Worm (Caenorhabditis elegans) whole organism, early embryonic: ENCODE measurements around the gene srt-13.

Experiments
- B0310.2 ChIP-seq: sonication (generic microtip); optimal IDR thresholded peaks from 2 replicates; lab custom pipeline; 2016; ENCODE audit warnings: mild to moderate bottlenecking, missing genetic modification characterization, missing compliant biosample characterization
- F13C5.2 ChIP-seq: sonication (generic microtip); optimal IDR thresholded peaks from 2 replicates; lab custom pipeline; 2017; ENCODE audit warnings: mild to moderate bottlenecking, missing genetic modification characterization, inconsistent platforms, missing compliant biosample characterization
- aly-1 ChIP-seq: sonication (generic microtip); optimal IDR thresholded peaks from 2 replicates; lab custom pipeline; 2016; ENCODE audit warnings: missing genetic modification characterization, missing compliant biosample characterization
- ama-1 ChIP-seq: fragments of 150-350 bp; optimal IDR thresholded peaks from 2 replicates; lab custom pipeline; 2014
- ceh-13 ChIP-seq: fragments of 200-800 bp; sonication (Bioruptor generic); optimal IDR thresholded peaks from 2 replicates; lab custom pipeline; 2018; ENCODE audit warnings: mild to moderate bottlenecking, missing genetic modification characterization, missing compliant biosample characterization
- ceh-36 ChIP-seq: sonication (generic microtip); optimal IDR thresholded peaks from 2 replicates; lab custom pipeline; 2016; ENCODE audit warnings: missing genetic modification characterization, inconsistent platforms, missing compliant biosample characterization
- ets-7 ChIP-seq: sonication (generic microtip); optimal IDR thresholded peaks from 2 replicates; lab custom pipeline; 2016; ENCODE audit warnings: missing genotype, missing genetic modification characterization, missing compliant biosample characterization
- flt-1 ChIP-seq: fragments of 200-800 bp; sonication (Bioruptor generic); IDR thresholded peaks from 2 replicates; pipeline ENCODE4 v1.3.6; 2022; ENCODE audit warnings: missing genetic modification characterization, missing compliant biosample characterization
- hmbx-1 ChIP-seq: sonication (generic microtip); optimal IDR thresholded peaks from 2 replicates; lab custom pipeline; 2016; ENCODE audit warnings: mild to moderate bottlenecking, missing genetic modification characterization, missing compliant biosample characterization
- hmg-4 ChIP-seq: fragments of 200-800 bp; sonication (Bioruptor generic); optimal IDR thresholded peaks from 2 replicates; lab custom pipeline; 2018; ENCODE audit warnings: mild to moderate bottlenecking, missing genetic modification characterization, missing compliant biosample characterization
- hnd-1 ChIP-seq: sonication (generic microtip); optimal IDR thresholded peaks from 2 replicates; lab custom pipeline; 2016; ENCODE audit warnings: missing genetic modification characterization, missing compliant biosample characterization
- pes-1 ChIP-seq: fragments of 200-800 bp; sonication (Bioruptor generic); IDR thresholded peaks from 2 replicates; pipeline ENCODE4 v1.3.6; 2022; ENCODE audit warnings: missing genetic modification reagents, missing genetic modification characterization, missing compliant biosample characterization
- scrt-1 ChIP-seq: fragments of 200-800 bp; sonication (Bioruptor generic); IDR thresholded peaks from 2 replicates; pipeline ENCODE4 v1.3.6; 2022; ENCODE audit warnings: missing genetic modification characterization, missing compliant biosample characterization
- sea-1 ChIP-seq: fragments of 200-800 bp; sonication (Bioruptor generic); conservative IDR thresholded peaks from 2 replicates; pipeline ENCODE4 v1.3.6; 2022; ENCODE audit warnings: missing genetic modification characterization, missing compliant biosample characterization
- tbx-11 ChIP-seq: fragments of 200-800 bp; sonication (Bioruptor generic); IDR thresholded peaks from 2 replicates; pipeline ENCODE4 v1.3.6; 2022; ENCODE audit warnings: missing genetic modification characterization, missing compliant biosample characterization
- tbx-37 ChIP-seq: fragments of 200-800 bp; sonication (Bioruptor generic); conservative IDR thresholded peaks from 2 replicates; pipeline ENCODE4 v1.3.6; 2022; ENCODE audit warnings: missing genetic modification reagents, missing genetic modification characterization, missing compliant biosample characterization
- tra-4 ChIP-seq: sonication (generic microtip); optimal IDR thresholded peaks from 2 replicates; lab custom pipeline; 2017; ENCODE audit warnings: missing genetic modification characterization, missing compliant biosample characterization

Gene srt-13

DNA sequence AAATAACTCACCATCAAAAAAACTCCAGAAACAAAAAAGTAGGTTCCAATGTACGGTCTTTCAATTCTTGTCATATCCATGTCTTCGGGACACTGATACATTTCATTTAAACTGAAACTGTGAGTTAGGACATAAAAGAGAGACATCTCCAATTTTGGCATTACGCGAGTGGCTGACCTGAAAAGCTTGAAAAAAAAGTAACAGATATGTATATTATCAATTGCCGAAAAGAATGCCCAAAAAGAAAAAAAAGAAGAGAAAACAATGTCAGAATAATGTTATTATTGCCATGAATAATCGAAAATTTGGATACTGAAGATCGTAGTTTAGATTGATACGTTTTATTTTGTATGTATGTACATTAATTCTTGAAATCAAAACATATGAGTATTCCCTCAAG lies 6.5 kb upstream of the srt-13 start, which contains the start of gene srt-14:
Gene srt-14, minus strand, starts transcription at position 101 of the 400 bp plus-strand sequence.
- TF ChIP-seq F13C5.2 (tag; lab: Kevin White, UChicago) = no peak
- TF ChIP-seq tbx-11 (GFP tag; lab: Robert Waterston, UW) = no peak
- no peak for TF ChIP-seq tbx-37
- TF ChIP-seq sea-1 (GFP tag; lab: Robert Waterston, UW) = no peak
- no peak for TF ChIP-seq ceh-36
- no peak for TF ChIP-seq tra-4 (tag; lab: Kevin White, UChicago)

DNA sequence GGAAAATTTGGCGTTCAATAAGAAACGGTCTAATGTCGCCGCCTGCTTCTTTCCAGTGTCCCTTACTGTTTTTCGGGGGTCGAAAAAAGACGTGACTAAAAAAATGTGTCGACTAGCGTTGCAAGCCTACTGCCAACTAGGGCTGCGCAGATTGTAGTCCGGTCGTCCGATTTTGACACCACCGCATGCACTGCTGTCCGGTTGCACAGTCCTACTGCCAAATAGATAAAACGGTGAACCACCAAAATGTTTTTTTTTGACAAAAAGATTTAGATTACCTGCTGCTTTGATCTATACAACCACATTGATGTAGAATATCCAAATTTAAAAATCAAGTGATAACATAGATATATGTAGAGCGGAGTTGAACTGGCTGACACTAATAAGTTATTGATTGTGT lies 1.6 kb downstream of the srt-13 start:
- TF ChIP-seq ama-1 (no peak), hmg-4 (no peak), ets-7 (tag; lab: Kevin White, UChicago) (no peak), B0310.2 (tag; lab: Kevin White, UChicago) (no peak), tbx-37 (no peak), aly-1 (tag; lab: Kevin White, UChicago) (no peak)

DNA sequence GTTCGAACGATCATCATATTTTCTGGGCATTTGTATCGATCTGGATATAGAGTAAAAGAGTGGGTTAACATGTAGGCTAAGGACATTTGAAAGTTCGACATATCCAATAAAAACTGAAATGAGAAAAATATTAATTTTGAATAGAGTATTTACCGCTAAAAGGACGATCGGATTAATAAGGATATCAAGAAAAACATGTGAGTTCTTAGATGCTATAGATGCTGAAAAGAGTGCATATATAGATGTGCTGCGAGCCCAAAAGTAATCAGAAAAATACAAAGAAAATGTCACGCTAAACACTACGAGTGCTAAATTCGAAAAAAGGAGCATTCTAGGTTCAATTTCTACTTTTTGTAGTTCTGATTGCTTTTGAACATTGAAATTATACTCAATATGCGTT lies 7.5 kb downstream of the srt-13 start, which contains the start of gene srt-12:
Gene srt-12, minus strand, starts transcription at position 101 of the 400 bp plus-strand sequence.
- TF ChIP-seq flt-1 (GFP tag; lab: Robert Waterston, UW) (no peak), hmg-4 (no peak), ets-7 (tag; lab: Kevin White, UChicago) (no peak), tra-4 (tag; lab: Kevin White, UChicago) (no peak), ceh-36 (no peak), B0310.2 (tag; lab: Kevin White, UChicago) (no peak), hnd-1 (tag; lab: Kevin White, UChicago) (no peak), scrt-1 (GFP tag; lab: Robert Waterston, UW) (no peak), F13C5.2 (tag; lab: Kevin White, UChicago) (no peak)

DNA sequence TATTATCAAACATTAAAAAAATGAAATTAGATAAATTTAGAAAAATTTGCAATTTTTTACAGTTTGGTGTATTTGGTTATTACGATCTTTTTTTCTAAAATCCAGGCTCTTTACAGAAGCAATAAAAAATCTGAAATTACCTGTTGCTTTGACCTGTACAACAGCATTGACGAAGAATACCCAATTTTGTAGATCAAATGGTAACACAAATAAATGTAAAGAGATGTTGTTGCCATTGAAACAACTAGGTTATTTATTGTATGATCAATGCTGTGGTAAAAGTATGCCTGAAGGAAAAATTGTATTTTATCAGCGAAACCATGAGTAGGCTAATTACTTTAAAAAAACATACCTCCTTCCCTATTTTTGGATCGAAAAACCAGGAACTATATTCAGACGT lies 8.4 kb downstream of the srt-13 start:
- TF ChIP-seq ama-1 (no peak), hmg-4 (no peak), F13C5.2 (tag; lab: Kevin White, UChicago) (no peak), hmbx-1 (no peak), B0310.2 (tag; lab: Kevin White, UChicago) (no peak), tbx-37 (no peak), tbx-11 (GFP tag; lab: Robert Waterston, UW) (no peak), tra-4 (tag; lab: Kevin White, UChicago) (no peak), ceh-36 (no peak), pes-1 (GFP tag; lab: Robert Waterston, UW) (no peak), ets-7 (tag; lab: Kevin White, UChicago) (no peak), ceh-13 (GFP tag; lab: Kevin White, UChicago) (no peak), sea-1 (GFP tag; lab: Robert Waterston, UW) (no peak), hnd-1 (tag; lab: Kevin White, UChicago) (no peak)

DNA sequence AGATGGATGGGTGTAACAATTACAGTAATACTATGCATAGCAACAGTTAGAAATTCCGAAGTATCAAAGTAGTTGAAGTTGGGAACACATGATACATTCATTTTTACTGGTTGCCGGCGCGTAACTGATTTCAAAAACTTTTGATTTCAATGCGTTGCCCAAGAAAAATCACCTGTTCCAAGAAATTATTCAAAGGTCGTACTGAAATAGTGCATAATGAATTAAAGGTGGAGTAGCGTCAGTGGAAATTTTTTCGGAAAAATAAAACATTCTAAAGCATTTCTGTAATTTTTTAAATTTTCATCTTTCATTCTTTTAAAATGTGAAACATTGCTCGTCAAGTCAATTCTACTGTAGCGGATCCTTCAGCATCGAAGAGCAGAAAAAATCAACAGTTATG lies 9.7 kb downstream of the srt-13 start, which contains the start of gene srh-204:
Gene srh-204, minus strand, starts transcription at position 101 of the 400 bp plus-strand sequence.
- TF ChIP-seq tbx-11 (GFP tag; lab: Robert Waterston, UW) = no peak

DNA sequence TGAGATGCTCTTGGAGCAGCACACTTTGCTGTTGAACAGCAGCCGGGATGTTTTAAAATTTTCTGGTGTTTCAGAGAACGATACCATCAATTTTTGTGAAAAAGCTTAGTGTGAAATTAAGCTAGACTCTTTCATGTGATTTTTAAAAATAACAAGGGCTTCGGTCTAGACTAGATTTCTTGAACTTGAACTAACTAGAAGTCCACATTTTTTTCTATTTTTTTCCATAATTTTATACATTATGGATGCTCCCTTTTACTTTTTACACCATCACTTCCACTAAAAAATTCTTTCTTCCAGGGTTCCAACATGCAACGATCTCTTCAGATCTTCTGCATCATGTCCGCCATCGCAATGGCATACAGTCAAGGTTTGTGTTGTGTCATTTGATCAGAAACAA lies 13.8 kb downstream of the srt-13 start, which contains the start of gene nlp-13:
Gene nlp-13, plus strand, starts transcription at position 301 of the 400 bp plus-strand sequence.
- TF ChIP-seq hmg-4 = no peak

DNA sequence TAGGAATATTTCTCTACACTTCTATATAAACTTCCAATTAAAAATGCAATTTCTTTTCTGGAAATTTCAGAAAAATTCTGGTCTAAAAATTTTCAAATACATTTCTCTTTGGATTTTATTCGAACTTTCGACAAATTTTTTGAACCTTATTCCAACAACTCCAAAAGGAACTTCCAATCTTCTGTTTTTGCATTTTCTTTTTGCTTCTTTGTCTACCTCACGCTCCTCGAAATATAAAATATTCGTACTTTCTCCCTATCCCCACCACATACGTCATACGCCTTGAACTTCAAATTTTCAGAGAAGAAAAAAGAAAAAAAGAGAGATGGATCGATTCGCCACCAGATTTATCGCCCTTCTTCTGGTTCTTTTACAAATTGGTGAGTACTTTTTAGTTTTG lies 30.6 kb downstream of the srt-13 start, which contains the start of gene nlp-9:
Gene nlp-9, plus strand, starts transcription at position 301 of the 400 bp plus-strand sequence.
- no peak for TF ChIP-seq hnd-1 (tag; lab: Kevin White, UChicago)
- no peak for TF ChIP-seq B0310.2 (tag; lab: Kevin White, UChicago)
- no peak for TF ChIP-seq ceh-36

DNA sequence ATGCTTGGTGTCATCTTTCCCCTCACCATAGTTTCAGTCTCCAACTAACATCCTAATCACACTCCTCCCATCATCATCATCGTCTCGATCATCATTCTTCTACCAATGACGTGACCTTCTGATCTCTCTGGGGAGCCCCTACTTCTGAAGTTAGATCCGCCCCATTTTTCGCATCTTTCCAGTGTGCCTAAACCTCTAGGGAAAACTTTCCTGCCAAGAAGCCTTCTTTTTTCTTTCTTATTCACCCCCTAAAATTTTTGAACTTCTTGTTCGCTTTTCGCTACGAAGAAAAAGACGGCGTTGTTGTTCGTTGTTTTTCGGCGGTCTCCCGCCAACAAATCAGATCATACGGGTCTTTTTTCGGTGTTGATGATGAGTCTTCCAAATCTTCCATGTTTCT lies 31.7 kb downstream of the srt-13 start:
- TF ChIP-seq pes-1 (GFP tag; lab: Robert Waterston, UW) (no peak), ama-1 (no peak), F13C5.2 (tag; lab: Kevin White, UChicago) (no peak), tbx-11 (GFP tag; lab: Robert Waterston, UW) (no peak), flt-1 (GFP tag; lab: Robert Waterston, UW) (no peak), hmg-4 (no peak), ceh-13 (GFP tag; lab: Kevin White, UChicago) (no peak), tbx-37 (no peak), sea-1 (GFP tag; lab: Robert Waterston, UW) (no peak), hmbx-1 (no peak), scrt-1 (GFP tag; lab: Robert Waterston, UW) (no peak), ceh-36 (no peak), tra-4 (tag; lab: Kevin White, UChicago) (no peak), aly-1 (tag; lab: Kevin White, UChicago) (no peak), B0310.2 (tag; lab: Kevin White, UChicago) (no peak), hnd-1 (tag; lab: Kevin White, UChicago) (no peak)

DNA sequence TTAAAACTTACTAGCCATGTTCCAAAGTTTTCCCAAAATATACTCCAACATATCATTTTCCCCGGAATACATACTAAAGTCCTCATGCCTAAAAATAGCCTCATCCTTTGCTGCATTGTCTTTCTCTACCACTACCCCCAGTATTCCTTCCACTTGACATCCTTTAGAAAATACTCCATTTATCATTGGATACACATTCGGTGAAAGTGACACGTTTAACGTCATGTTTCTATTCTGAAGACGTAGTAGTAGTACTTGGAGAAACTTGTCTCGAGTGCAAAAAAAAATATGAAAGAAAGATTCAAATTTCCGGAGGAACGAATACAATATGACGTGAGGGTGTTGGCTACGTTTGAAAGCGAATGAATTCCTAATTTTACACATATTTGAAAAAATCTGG lies 33.0 kb downstream of the srt-13 start:
- TF ChIP-seq pes-1 (GFP tag; lab: Robert Waterston, UW) = no peak
